Worm (Caenorhabditis elegans) whole organism, L1 larva: ENCODE measurements around the gene B0285.6.

ENCODE experiments used
- C34B4.2 ChIP-seq: sonication (generic microtip); optimal IDR thresholded peaks from 2 replicates; lab custom pipeline; 2017; ENCODE audit warnings: mild to moderate bottlenecking, missing genetic modification characterization, missing compliant biosample characterization
- aly-2 ChIP-seq: fragments of 150-350 bp; optimal IDR thresholded peaks from 2 replicates; lab custom pipeline; 2014; ENCODE audit warnings: missing biosample characterization, missing genetic modification characterization
- lin-35 ChIP-seq, 2 experiments: fragments of 150-350 bp; optimal IDR thresholded peaks; 2 replicates each; lab custom pipeline; 2014; ENCODE audit warnings: missing biosample characterization in 2 of 2, missing genetic modification characterization in 2 of 2, missing genetic modification reagents in 2 of 2
- nhr-11 ChIP-seq: fragments of 150-350 bp; optimal IDR thresholded peaks from 2 replicates; lab custom pipeline; 2014; ENCODE audit warnings: missing biosample characterization, missing genetic modification characterization
- snpc-4 ChIP-seq: fragments of 150-350 bp; optimal IDR thresholded peaks from 2 replicates; lab custom pipeline; 2014; ENCODE audit warnings: missing biosample characterization, missing genetic modification characterization
- unc-30 ChIP-seq: sonication (generic microtip); optimal IDR thresholded peaks from 2 replicates; lab custom pipeline; 2017; ENCODE audit warnings: missing biosample characterization, missing genetic modification characterization
- unc-62 ChIP-seq: fragments of 150-350 bp; optimal IDR thresholded peaks from 2 replicates; lab custom pipeline; 2014; ENCODE audit warnings: missing biosample characterization, missing genetic modification reagents, missing genetic modification characterization
- zag-1 ChIP-seq: fragments of 150-350 bp; optimal IDR thresholded peaks from 2 replicates; lab custom pipeline; 2014; ENCODE audit warnings: missing biosample characterization, missing genetic modification characterization

ce11 chrIII:4374854-4375253 lies 25.0 kb downstream of the B0285.6 start, which contains the start of gene pals-26:
- TF ChIP-seq zag-1 (tag; lab: Kevin White, UChicago) (no peak), unc-62 (GFP tag; lab: Kevin White, UChicago) (no peak), aly-2 (no peak), unc-30 (tag; lab: Kevin White, UChicago) (no peak), C34B4.2 (tag; lab: Kevin White, UChicago) (no peak), nhr-11 (tag; lab: Kevin White, UChicago) (no peak), lin-35 (GFP tag; optimal IDR thresholded peaks at IDR 0.05; lab: Kevin White, UChicago) (no peak), snpc-4 (tag; lab: Kevin White, UChicago) (no peak)
